Worm (Caenorhabditis elegans): Measurements from ENCODE around the gene ZK616.61.

- no peak for TF ChIP-seq nhr-237 (tag; optimal IDR thresholded peaks at IDR 0.05)
- no peak for TF ChIP-seq nhr-12 (tag; optimal IDR thresholded peaks at IDR 0.05)
- TF ChIP-seq lsy-2 (tag; optimal IDR thresholded peaks at IDR 0.05): no peak
- no peak for TF ChIP-seq unc-39 (tag; optimal IDR thresholded peaks at IDR 0.05)
Observed at ce11 chrIV:5366567-5366966, 38.9 kb upstream of the ZK616.61 start, which contains the start of gene sand-1.

Data from whole organism, mixed stage, embryonic.